Fruit fly (Drosophila melanogaster) whole organism, embryonic: Measurements from ENCODE around the gene CG31431.
A peak's percentile ranks its signal among the peaks of the same experiment; 100 is the strongest.

ENCODE experiments used
- Adf1 ChIP-seq: fragments of 200-800 bp; sonication (Bioruptor generic); IDR thresholded peaks from 2 replicates; pipeline ENCODE4 v1.3.6; 2022; ENCODE audit warnings: missing biosample characterization, missing genetic modification characterization
- B-H1 ChIP-seq: fragments of 200-800 bp; sonication (Bioruptor generic); IDR thresholded peaks from 3 replicates; pipeline ENCODE4 v1.3.6; 2022; ENCODE audit warnings: missing biosample characterization, missing genetic modification characterization
- BtbVII ChIP-seq: fragments of 200-800 bp; sonication (Bioruptor generic); optimal IDR thresholded peaks from 3 replicates; lab custom pipeline; 2017; ENCODE audit warnings: missing biosample characterization, mild to moderate bottlenecking, missing genetic modification characterization
- CG10431 ChIP-seq: fragments of 200-800 bp; sonication (Bioruptor generic); optimal IDR thresholded peaks from 3 replicates; lab custom pipeline; 2018; ENCODE audit warnings: missing biosample characterization, mild to moderate bottlenecking, missing genetic modification characterization
- CG10959 ChIP-seq: fragments of 200-800 bp; sonication (Bioruptor generic); IDR thresholded peaks from 2 replicates; pipeline ENCODE4 v1.3.6; 2022; ENCODE audit warnings: missing biosample characterization, missing genetic modification characterization
- CG11560 ChIP-seq: fragments of 200-800 bp; sonication (Bioruptor generic); IDR thresholded peaks from 3 replicates; pipeline ENCODE4 v1.3.6; 2022; ENCODE audit warnings: missing biosample characterization, missing genetic modification characterization
- CG12299 ChIP-seq: fragments of 200-800 bp; sonication (Bioruptor generic); optimal IDR thresholded peaks from 2 replicates; lab custom pipeline; 2018; ENCODE audit warnings: missing biosample characterization, mild to moderate bottlenecking, missing genetic modification characterization
- CG1529 ChIP-seq: fragments of 200-800 bp; sonication (Bioruptor generic); optimal IDR thresholded peaks from 3 replicates; lab custom pipeline; 2018; ENCODE audit warnings: missing biosample characterization, missing genetic modification characterization
- CG16863 ChIP-seq: fragments of 200-800 bp; sonication (Bioruptor generic); optimal IDR thresholded peaks from 3 replicates; lab custom pipeline; 2016; ENCODE audit warnings: missing biosample characterization, missing genetic modification characterization
- CG18262 ChIP-seq: fragments of 200-800 bp; optimal IDR thresholded peaks from 3 replicates; lab custom pipeline; 2019; ENCODE audit warnings: missing biosample characterization, mild to moderate bottlenecking, missing genetic modification characterization, moderate library complexity
- CG2202 ChIP-seq: fragments of 200-800 bp; sonication (Bioruptor generic); optimal IDR thresholded peaks from 2 replicates; lab custom pipeline; 2018; ENCODE audit warnings: missing biosample characterization, mild to moderate bottlenecking, missing genetic modification characterization
- CG2712 ChIP-seq: fragments of 200-800 bp; optimal IDR thresholded peaks from 3 replicates; lab custom pipeline; 2019; ENCODE audit warnings: missing biosample characterization, mild to moderate bottlenecking, missing genetic modification characterization, moderate library complexity
- CG30431 ChIP-seq: fragments of 200-800 bp; sonication (Bioruptor generic); optimal IDR thresholded peaks from 2 replicates; lab custom pipeline; 2017; ENCODE audit warnings: missing biosample characterization, missing genetic modification characterization
- CG33213 ChIP-seq: fragments of 200-800 bp; sonication (Bioruptor generic); optimal IDR thresholded peaks from 3 replicates; lab custom pipeline; 2016; ENCODE audit warnings: missing biosample characterization, missing genetic modification characterization
- CG34376 ChIP-seq: fragments of 200-800 bp; sonication (Bioruptor generic); optimal IDR thresholded peaks from 2 replicates; lab custom pipeline; 2018; ENCODE audit warnings: missing biosample characterization, mild to moderate bottlenecking, missing genetic modification characterization
- CG6254 ChIP-seq: fragments of 200-800 bp; sonication (Bioruptor generic); optimal IDR thresholded peaks from 3 replicates; lab custom pipeline; 2017; ENCODE audit warnings: mild to moderate bottlenecking, missing biosample characterization, missing genetic modification reagents, missing genetic modification characterization
- CG7745 ChIP-seq: fragments of 200-800 bp; sonication (Bioruptor generic); optimal IDR thresholded peaks from 2 replicates; lab custom pipeline; 2018; ENCODE audit warnings: missing biosample characterization, mild to moderate bottlenecking, missing genetic modification characterization, moderate library complexity
- CG8359 ChIP-seq: fragments of 200-800 bp; sonication (Bioruptor generic); optimal IDR thresholded peaks from 2 replicates; lab custom pipeline; 2017; ENCODE audit warnings: missing biosample characterization, mild to moderate bottlenecking, missing genetic modification characterization, borderline replicate concordance
- CG8924 ChIP-seq: fragments of 200-800 bp; optimal IDR thresholded peaks from 3 replicates; lab custom pipeline; 2019; ENCODE audit warnings: missing biosample characterization, mild to moderate bottlenecking, missing genetic modification characterization, moderate library complexity
- CG9437 ChIP-seq: fragments of 200-800 bp; sonication (Bioruptor generic); optimal IDR thresholded peaks from 2 replicates; lab custom pipeline; 2018; ENCODE audit warnings: missing biosample characterization, mild to moderate bottlenecking, missing genetic modification characterization
- CG9727 ChIP-seq: fragments of 200-800 bp; sonication (Bioruptor generic); optimal IDR thresholded peaks from 3 replicates; lab custom pipeline; 2017; ENCODE audit warnings: missing biosample characterization, mild to moderate bottlenecking, missing genetic modification characterization
- Dad ChIP-seq: fragments of 200-800 bp; sonication (Bioruptor generic); optimal IDR thresholded peaks from 3 replicates; lab custom pipeline; 2016; ENCODE audit warnings: missing biosample characterization, missing genetic modification characterization
- E2f1 ChIP-seq: fragments of 200-800 bp; sonication (Bioruptor generic); IDR thresholded peaks from 2 replicates; pipeline ENCODE4 v1.3.6; 2022; ENCODE audit warnings: missing biosample characterization, missing genetic modification characterization
- Hr51 ChIP-seq, 2 experiments: fragments of 200-800 bp; sonication (Bioruptor generic); optimal IDR thresholded peaks; 2 replicates in 1 of 2; 3 replicates in 1 of 2; lab custom pipeline; 2016 to 2018; ENCODE audit warnings: missing biosample characterization in 2 of 2, missing genetic modification characterization in 2 of 2, mild to moderate bottlenecking in 1 of 2, moderate library complexity in 1 of 2
- NC2α ChIP-seq: fragments of 200-800 bp; sonication (Bioruptor generic); optimal IDR thresholded peaks from 2 replicates; lab custom pipeline; 2016; ENCODE audit warnings: missing biosample characterization, missing genetic modification characterization
- Ravus ChIP-seq: fragments of 200-800 bp; sonication (Bioruptor generic); IDR thresholded peaks from 2 replicates; pipeline ENCODE4 v1.3.6; 2022; ENCODE audit warnings: missing biosample characterization, missing genetic modification characterization
- Vsx1 ChIP-seq: fragments of 200-800 bp; sonication (Bioruptor generic); optimal IDR thresholded peaks from 2 replicates; lab custom pipeline; 2017; ENCODE audit warnings: missing biosample characterization, mild to moderate bottlenecking, missing genetic modification characterization, missing genetic modification reagents
- ash1 ChIP-seq: fragments of 200-800 bp; sonication (Bioruptor generic); optimal IDR thresholded peaks from 2 replicates; lab custom pipeline; 2018; ENCODE audit warnings: missing biosample characterization, mild to moderate bottlenecking, missing genetic modification characterization
- bigmax ChIP-seq: fragments of 200-800 bp; sonication (Bioruptor generic); optimal IDR thresholded peaks from 2 replicates; lab custom pipeline; 2018; ENCODE audit warnings: missing biosample characterization, mild to moderate bottlenecking, missing genetic modification characterization
- cato ChIP-seq: fragments of 200-800 bp; sonication (Bioruptor generic); optimal IDR thresholded peaks from 2 replicates; lab custom pipeline; 2016; ENCODE audit warnings: missing biosample characterization, missing genetic modification characterization, borderline replicate concordance
- chinmo ChIP-seq: fragments of 200-800 bp; sonication (Bioruptor generic); IDR thresholded peaks from 4 replicates; pipeline ENCODE4 v1.3.6; 2022; ENCODE audit warnings: missing biosample characterization, missing genetic modification characterization; ENCODE audit not compliant: partially characterized antibody
- ci ChIP-seq: fragments of 200-800 bp; sonication (Bioruptor generic); IDR thresholded peaks from 3 replicates; pipeline ENCODE4 v1.3.6; 2022; ENCODE audit warnings: missing biosample characterization, missing genetic modification characterization
- corto ChIP-seq: fragments of 200-800 bp; sonication (Bioruptor generic); optimal IDR thresholded peaks from 2 replicates; lab custom pipeline; 2016; ENCODE audit warnings: missing biosample characterization, mild to moderate bottlenecking, missing genetic modification characterization, moderate library complexity
- crol ChIP-seq: fragments of 200-800 bp; sonication (Bioruptor generic); IDR thresholded peaks from 2 replicates; pipeline ENCODE4 v1.3.6; 2022; ENCODE audit warnings: missing biosample characterization, missing genetic modification characterization
- dysf ChIP-seq: fragments of 200-800 bp; sonication (Bioruptor generic); IDR thresholded peaks from 3 replicates; pipeline ENCODE4 v1.3.6; 2022; ENCODE audit warnings: missing biosample characterization, missing genetic modification characterization
- esg ChIP-seq: fragments of 200-800 bp; sonication (Bioruptor generic); conservative IDR thresholded peaks from 2 replicates; pipeline ENCODE4 v1.3.6; 2022; ENCODE audit warnings: missing biosample characterization, missing genetic modification characterization
- fru ChIP-seq: fragments of >200 bp; optimal IDR thresholded peaks from 2 replicates; lab custom pipeline; 2017
- lola ChIP-seq, 3 experiments: fragments of >200 bp in 2 of 3; fragments of 200-800 bp in 1 of 3; sonication (Bioruptor generic) in 1 of 3; optimal IDR thresholded peaks; 2 replicates each; lab custom pipeline; 2017 to 2019; ENCODE audit warnings: missing biosample characterization in 3 of 3, missing genetic modification characterization in 3 of 3, mild to moderate bottlenecking in 1 of 3, moderate library complexity in 1 of 3
- maf-S ChIP-seq: fragments of 200-800 bp; sonication (Bioruptor generic); optimal IDR thresholded peaks from 2 replicates; lab custom pipeline; 2016; ENCODE audit warnings: missing biosample characterization, missing genetic modification characterization
- nom ChIP-seq: fragments of 200-800 bp; sonication (Bioruptor generic); optimal IDR thresholded peaks from 2 replicates; lab custom pipeline; 2017; ENCODE audit warnings: missing biosample characterization, missing genetic modification characterization, mild to moderate bottlenecking, moderate library complexity, missing genetic modification reagents
- oc ChIP-seq: fragments of 200-800 bp; sonication (Bioruptor generic); optimal IDR thresholded peaks from 2 replicates; lab custom pipeline; 2018; ENCODE audit warnings: missing biosample characterization, mild to moderate bottlenecking, missing genetic modification characterization, moderate library complexity
- row ChIP-seq: fragments of 200-800 bp; sonication (Bioruptor generic); IDR thresholded peaks from 3 replicates; pipeline ENCODE4 v1.3.6; 2022; ENCODE audit warnings: missing biosample characterization, missing genetic modification characterization
- scrt ChIP-seq: fragments of 200-800 bp; sonication (Bioruptor generic); optimal IDR thresholded peaks from 2 replicates; lab custom pipeline; 2018; ENCODE audit warnings: missing biosample characterization, mild to moderate bottlenecking, missing genetic modification characterization, moderate library complexity
- sens ChIP-seq: fragments of 200-800 bp; sonication (Bioruptor generic); peaks from one replicate; lab custom pipeline; 2016; ENCODE audit warnings: missing biosample characterization, missing genetic modification characterization
- sna ChIP-seq: fragments of 200-800 bp; sonication (Bioruptor generic); IDR thresholded peaks from 2 replicates; pipeline ENCODE4 v1.3.6; 2022; ENCODE audit warnings: missing biosample characterization, missing genetic modification characterization; ENCODE audit not compliant: partially characterized antibody
- ssp ChIP-seq: fragments of 200-800 bp; sonication (Bioruptor generic); IDR thresholded peaks from 2 replicates; pipeline ENCODE4 v1.3.6; 2022; ENCODE audit warnings: missing biosample characterization, missing genetic modification characterization
- twi ChIP-seq: fragments of 200-800 bp; optimal IDR thresholded peaks from 2 replicates; lab custom pipeline; 2019; ENCODE audit warnings: missing biosample characterization, mild to moderate bottlenecking, missing genetic modification characterization, moderate library complexity
- vfl ChIP-seq: fragments of 200-800 bp; sonication (Bioruptor generic); optimal IDR thresholded peaks from 2 replicates; lab custom pipeline; 2016; ENCODE audit warnings: missing biosample characterization, missing genetic modification characterization
- vnd ChIP-seq: fragments of 200-800 bp; sonication (Bioruptor generic); IDR thresholded peaks from 3 replicates; pipeline ENCODE4 v1.3.6; 2022; ENCODE audit warnings: missing biosample characterization, missing genetic modification characterization; ENCODE audit not compliant: partially characterized antibody
- zen2 ChIP-seq: fragments of 200-800 bp; sonication (Bioruptor generic); IDR thresholded peaks from 3 replicates; pipeline ENCODE4 v1.3.6; 2022; ENCODE audit warnings: missing biosample characterization, missing genetic modification characterization; ENCODE audit not compliant: partially characterized antibody

The CG31431 gene

dm6 chr3R:21828040-21828526, 42.4 kb upstream of the CG31431 start (continued):
- peak; percentile 92 for TF ChIP-seq CG18262
- TF ChIP-seq CG11560 (tag; lab: Robert Waterston, UW) = no peak
- peak; percentile 81 for TF ChIP-seq oc
- no peak for TF ChIP-seq CG34376 (GFP tag; lab: Kevin White, UChicago)
- TF ChIP-seq chinmo (GFP tag; lab: Robert Waterston, UW) = no peak
- TF ChIP-seq Hr51 (GFP tag; optimal IDR thresholded peaks at IDR 0.05; lab: Kevin White, UChicago) = peak in 1 of 2 experiments; percentile 1
- TF ChIP-seq CG7745 (tag; lab: Kevin White, UChicago) = peak; percentile 39
- peak; percentile 84 for TF ChIP-seq CG10959 (GFP tag; lab: Robert Waterston, UW)
- TF ChIP-seq Dad (GFP tag; lab: Kevin White, UChicago) = peak; percentile 27
- TF ChIP-seq CG33213 (GFP tag; lab: Kevin White, UChicago) = peak; percentile 55
- TF ChIP-seq CG10431 (GFP tag; lab: Kevin White, UChicago) = no peak
- TF ChIP-seq CG6254 (GFP tag; lab: Kevin White, UChicago) = peak; percentile 69
- peak; percentile 81 for TF ChIP-seq ssp
- no peak for TF ChIP-seq BtbVII (GFP tag; lab: Kevin White, UChicago)
- no peak for TF ChIP-seq vfl (GFP tag; lab: Kevin White, UChicago)
- TF ChIP-seq CG12299 (tag; lab: Kevin White, UChicago) = no peak
- TF ChIP-seq CG2712 = peak; percentile 94
- peak; percentile 95 for TF ChIP-seq ci (GFP tag; lab: Robert Waterston, UW)
- no peak for TF ChIP-seq Adf1 (GFP tag; lab: Robert Waterston, UW)
- peak; percentile 41 for TF ChIP-seq CG8359 (GFP tag; lab: Kevin White, UChicago)
- peak; percentile 58 for TF ChIP-seq esg (GFP tag; lab: Robert Waterston, UW)
- TF ChIP-seq Vsx1 = peak; percentile 1
- TF ChIP-seq row (GFP tag; lab: Robert Waterston, UW) = peak; percentile 86
- no peak for TF ChIP-seq ash1 (GFP tag; lab: Kevin White, UChicago)
- no peak for TF ChIP-seq zen2 (GFP tag; lab: Robert Waterston, UW)
- TF ChIP-seq nom (GFP tag; lab: Kevin White, UChicago) = no peak
- TF ChIP-seq dysf = peak; percentile 68; the same call in 2 of the 3 replicates
- peak; percentile 73 for TF ChIP-seq CG8924 (tag; lab: Kevin White, UChicago)
- peak in 1 of 3 experiments; percentile 92 for TF ChIP-seq lola (GFP tag; optimal IDR thresholded peaks at IDR 0.05; lab: Kevin White, UChicago)
- TF ChIP-seq vnd (GFP tag; lab: Robert Waterston, UW) = no peak
- TF ChIP-seq CG1529 (GFP tag; lab: Kevin White, UChicago) = peak; percentile 76
- TF ChIP-seq cato (GFP tag; lab: Kevin White, UChicago) = peak; percentile 71
- TF ChIP-seq Ravus (GFP tag; lab: Robert Waterston, UW) = no peak
- no peak for TF ChIP-seq B-H1
- no peak for TF ChIP-seq scrt (GFP tag; lab: Kevin White, UChicago)
- peak; percentile 77 for TF ChIP-seq NC2α
- TF ChIP-seq CG9437 (GFP tag; lab: Kevin White, UChicago) = peak; percentile 62
- no peak for TF ChIP-seq sna
- TF ChIP-seq CG30431 (GFP tag; lab: Kevin White, UChicago) = peak; percentile 67
- peak; percentile 90 for TF ChIP-seq CG16863 (GFP tag; lab: Kevin White, UChicago)
- TF ChIP-seq CG2202 (tag; lab: Kevin White, UChicago) = peak; percentile 89
- no peak for TF ChIP-seq fru (lab: Kevin White, UChicago)
- peak; percentile 40 for TF ChIP-seq E2f1 (GFP tag; lab: Robert Waterston, UW)
- peak; percentile 76 for TF ChIP-seq twi (tag; lab: Kevin White, UChicago)
- no peak; the same call in 1 of the 2 replicates for TF ChIP-seq crol (GFP tag; lab: Robert Waterston, UW)
- TF ChIP-seq bigmax = no peak
- no peak for TF ChIP-seq corto
- TF ChIP-seq CG9727 (GFP tag; lab: Kevin White, UChicago) = peak; percentile 70
- TF ChIP-seq sens (GFP tag; lab: Kevin White, UChicago) = peak; percentile 97
- no peak for TF ChIP-seq maf-S
